Worm (Caenorhabditis elegans) whole organism, late embryonic: ENCODE measurements around the gene T01D3.3.

Experiments used
- F13H6.1 ChIP-seq: sonication (generic microtip); optimal IDR thresholded peaks from 2 replicates; lab custom pipeline; 2016; ENCODE audit warnings: missing genetic modification characterization, missing compliant biosample characterization
- ceh-18 ChIP-seq: sonication (generic microtip); optimal IDR thresholded peaks from 2 replicates; lab custom pipeline; 2016; ENCODE audit warnings: missing genetic modification characterization, missing compliant biosample characterization
- ceh-19 ChIP-seq: fragments of 200-800 bp; sonication (Bioruptor generic); optimal IDR thresholded peaks from 2 replicates; lab custom pipeline; 2018; ENCODE audit warnings: mild to moderate bottlenecking, missing genetic modification characterization, missing compliant biosample characterization
- ceh-9 ChIP-seq: sonication (generic microtip); optimal IDR thresholded peaks from 2 replicates; lab custom pipeline; 2016; ENCODE audit warnings: mild to moderate bottlenecking, missing genetic modification characterization, inconsistent platforms, missing compliant biosample characterization
- pat-9 ChIP-seq: fragments of 200-800 bp; sonication (Bioruptor generic); optimal IDR thresholded peaks from 2 replicates; lab custom pipeline; 2018; ENCODE audit warnings: mild to moderate bottlenecking, missing genetic modification characterization, moderate library complexity, missing compliant biosample characterization
- pha-4 ChIP-seq: fragments of 150-350 bp; optimal IDR thresholded peaks from 2 replicates; lab custom pipeline; 2018; ENCODE audit warnings: missing biosample characterization, missing genetic modification reagents, missing genetic modification characterization
- pros-1 ChIP-seq: fragments of 150-350 bp; optimal IDR thresholded peaks from 2 replicates; lab custom pipeline; 2014; ENCODE audit warnings: missing biosample characterization, missing genetic modification reagents, missing genetic modification characterization
- unc-42 ChIP-seq: sonication (generic microtip); optimal IDR thresholded peaks from 2 replicates; lab custom pipeline; 2016; ENCODE audit warnings: missing genotype, missing genetic modification characterization, missing compliant biosample characterization

DNA sequence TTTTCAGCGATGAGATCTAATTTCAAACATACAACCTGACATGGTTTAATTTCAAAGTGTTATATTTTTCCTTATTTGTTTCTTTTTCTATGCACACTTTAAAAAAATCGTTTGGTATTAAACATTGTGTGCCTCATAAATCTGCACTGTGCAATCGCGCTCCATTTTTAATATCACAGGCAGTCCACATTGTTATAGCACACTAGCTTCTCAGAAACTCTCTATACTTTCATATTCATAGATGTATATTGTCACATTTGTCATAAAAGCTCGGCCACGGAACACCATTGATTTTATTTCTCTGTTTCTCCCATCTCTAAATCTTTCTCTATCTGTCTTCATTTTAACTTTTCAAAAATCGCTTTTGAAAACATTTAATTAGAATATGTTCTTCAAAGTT is 53.3 kb downstream of the T01D3.3 start:
- TF ChIP-seq pros-1 (tag; lab: Kevin White, UChicago) (no peak), ceh-19 (GFP tag; lab: Kevin White, UChicago) (no peak), pha-4 (no peak), ceh-9 (tag; lab: Kevin White, UChicago) (no peak), ceh-18 (tag; lab: Kevin White, UChicago) (no peak), pat-9 (tag; lab: Kevin White, UChicago) (no peak), F13H6.1 (no peak), unc-42 (tag; lab: Kevin White, UChicago) (peak; percentile 11)
